Worm (Caenorhabditis elegans): Measurements from ENCODE around the gene tag-293.
A peak's percentile ranks its signal among the peaks of the same experiment; 100 is the strongest.

tag-293 gene

ce11 chrV:7395359-7395758, 40.0 kb upstream of the tag-293 start, which contains the start of gene srx-9:
Gene srx-9, minus strand, starts transcription at chrV:7395459.
- no peak for TF ChIP-seq ham-2 (GFP tag; optimal IDR thresholded peaks at IDR 0.05)
- no peak for TF ChIP-seq lin-32 (GFP tag; optimal IDR thresholded peaks at IDR 0.05)
- TF ChIP-seq ztf-11 (tag; optimal IDR thresholded peaks at IDR 0.05): no peak
- TF ChIP-seq nhr-76 (tag; optimal IDR thresholded peaks at IDR 0.05): no peak
- TF ChIP-seq nhr-28 (tag; optimal IDR thresholded peaks at IDR 0.05): no peak
- peak; percentile 33 for TF ChIP-seq zip-8 (tag; optimal IDR thresholded peaks at IDR 0.05)
- no peak for TF ChIP-seq lin-13 (tag; optimal IDR thresholded peaks at IDR 0.05)

ce11 chrV:7391933-7392332, 36.6 kb upstream of the tag-293 start, which contains the start of gene fbxa-105:
Gene fbxa-105, minus strand, starts transcription at chrV:7392029.
- no peak for TF ChIP-seq unc-39 (tag; optimal IDR thresholded peaks at IDR 0.05)

- TF ChIP-seq lin-13 (tag; optimal IDR thresholded peaks at IDR 0.05): no peak
- no peak for TF ChIP-seq tbx-8 (GFP tag; optimal IDR thresholded peaks at IDR 0.05)
- TF ChIP-seq sem-2 (GFP tag; optimal IDR thresholded peaks at IDR 0.05): no peak
Measured at ce11 chrV:7389771-7390170, 34.4 kb upstream of the tag-293 start, which contains the start of gene C02H6.1. Gene C02H6.1, minus strand, starts transcription at chrV:7389871.

- TF ChIP-seq M03D4.4 (tag; optimal IDR thresholded peaks at IDR 0.05): no peak
- no peak for TF ChIP-seq blmp-1 (tag; optimal IDR thresholded peaks at IDR 0.05)
- no peak for TF ChIP-seq lsy-2 (tag; optimal IDR thresholded peaks at IDR 0.05)
- TF ChIP-seq zip-8 (tag; optimal IDR thresholded peaks at IDR 0.05): no peak
- TF ChIP-seq hlh-1 (tag; optimal IDR thresholded peaks at IDR 0.05): no peak
- no peak for TF ChIP-seq snpc-4 (tag; optimal IDR thresholded peaks at IDR 0.05)
- no peak for TF ChIP-seq sem-2 (GFP tag; optimal IDR thresholded peaks at IDR 0.05)
- no peak for TF ChIP-seq nhr-12 (tag; optimal IDR thresholded peaks at IDR 0.05)
- no peak for TF ChIP-seq cnd-1 (tag; optimal IDR thresholded peaks at IDR 0.05)
- no peak for TF ChIP-seq unc-120 (tag; optimal IDR thresholded peaks at IDR 0.05; ENCODE audit: poor library complexity, severe bottlenecking)
- TF ChIP-seq ces-1 (GFP tag; optimal IDR thresholded peaks at IDR 0.05): no peak
- no peak for TF ChIP-seq nhr-2 (tag; optimal IDR thresholded peaks at IDR 0.05)
- no peak for TF ChIP-seq nhr-76 (tag; optimal IDR thresholded peaks at IDR 0.05)
- TF ChIP-seq ceh-39 (tag; optimal IDR thresholded peaks at IDR 0.05): no peak
- TF ChIP-seq sptf-1 (tag; optimal IDR thresholded peaks at IDR 0.05): no peak
- no peak for TF ChIP-seq mls-2 (tag; optimal IDR thresholded peaks at IDR 0.05)
- no peak for TF ChIP-seq flh-1 (GFP tag; optimal IDR thresholded peaks at IDR 0.05)
- TF ChIP-seq unc-39 (tag; optimal IDR thresholded peaks at IDR 0.05): no peak
- no peak for TF ChIP-seq drap-1 (GFP tag; optimal IDR thresholded peaks at IDR 0.05)
- TF ChIP-seq ztf-11 (tag; optimal IDR thresholded peaks at IDR 0.05): no peak
Measured at ce11 chrV:7387755-7388154, 32.4 kb upstream of the tag-293 start, which contains the start of gene C02H6.3. Gene C02H6.3, minus strand, starts transcription at chrV:7387855.

- no peak for TF ChIP-seq M03D4.4 (tag; optimal IDR thresholded peaks at IDR 0.05)
- TF ChIP-seq tbx-8 (GFP tag; optimal IDR thresholded peaks at IDR 0.05): no peak
- TF ChIP-seq pha-4 (tag; optimal IDR thresholded peaks at IDR 0.05): no peak
- TF ChIP-seq ceh-43 (GFP tag; optimal IDR thresholded peaks at IDR 0.05): no peak
- TF ChIP-seq ham-2 (GFP tag; optimal IDR thresholded peaks at IDR 0.05): no peak
- no peak for TF ChIP-seq unc-39 (tag; optimal IDR thresholded peaks at IDR 0.05)
- no peak for TF ChIP-seq ces-1 (GFP tag; optimal IDR thresholded peaks at IDR 0.05)
- TF ChIP-seq hlh-1 (tag; optimal IDR thresholded peaks at IDR 0.05): no peak
- TF ChIP-seq elt-1 (tag; optimal IDR thresholded peaks at IDR 0.05; ENCODE audit: borderline replicate concordance, insufficient read depth): no peak
- no peak for TF ChIP-seq mep-1 (tag; optimal IDR thresholded peaks at IDR 0.05)
- TF ChIP-seq flh-1 (GFP tag; optimal IDR thresholded peaks at IDR 0.05): no peak
- TF ChIP-seq unc-62 (GFP tag; optimal IDR thresholded peaks at IDR 0.05): no peak
- no peak for TF ChIP-seq nhr-2 (tag; optimal IDR thresholded peaks at IDR 0.05)
- TF ChIP-seq ztf-11 (tag; optimal IDR thresholded peaks at IDR 0.05): no peak
- TF ChIP-seq zip-8 (tag; optimal IDR thresholded peaks at IDR 0.05): no peak
- TF ChIP-seq blmp-1 (tag; optimal IDR thresholded peaks at IDR 0.05): no peak
- no peak for TF ChIP-seq nhr-237 (tag; optimal IDR thresholded peaks at IDR 0.05)
- TF ChIP-seq sem-2 (GFP tag; optimal IDR thresholded peaks at IDR 0.05): no peak
- TF ChIP-seq ceh-83 (GFP tag; optimal IDR thresholded peaks at IDR 0.05): no peak
Measured at ce11 chrV:7386052-7386573, 30.7 kb upstream of the tag-293 start, which contains the start of gene srp-6. Gene srp-6, minus strand, starts transcription at chrV:7386102.
